Fruit fly (Drosophila melanogaster): ENCODE data around the gene Taf2.

- TF ChIP-seq CG8478 (optimal IDR thresholded peaks at IDR 0.05) (no peak), psq (optimal IDR thresholded peaks at IDR 0.05) (no peak), EcR (GFP tag; optimal IDR thresholded peaks at IDR 0.05) (no peak), usp (GFP tag; optimal IDR thresholded peaks at IDR 0.05) (no peak), pan (optimal IDR thresholded peaks at IDR 0.05) (no peak), Dll (optimal IDR thresholded peaks at IDR 0.05) (no peak)
These were observed 5.5 kb upstream of the Taf2 start for dm6 chr3L:9893983-9894382.
